Fruit fly (Drosophila melanogaster) whole organism, embryonic: Measurements from ENCODE around the gene CG17145.

Source experiments
- ATbp ChIP-seq: fragments of 200-800 bp; sonication (Bioruptor generic); optimal IDR thresholded peaks from 2 replicates; lab custom pipeline; 2017; ENCODE audit warnings: missing biosample characterization, mild to moderate bottlenecking, missing genetic modification characterization, missing genetic modification reagents
- CG15073 ChIP-seq: fragments of 200-800 bp; sonication (Bioruptor generic); optimal IDR thresholded peaks from 2 replicates; lab custom pipeline; 2016; ENCODE audit warnings: missing biosample characterization, missing genetic modification characterization
- CG4360 ChIP-seq: fragments of 200-800 bp; sonication (Bioruptor generic); IDR thresholded peaks from 2 replicates; pipeline ENCODE4 v1.3.6; 2022; ENCODE audit warnings: missing biosample characterization, missing genetic modification characterization
- D ChIP-seq, 2 experiments: fragments of 200-800 bp in 1 of 2; fragments of >200 bp in 1 of 2; sonication (Bioruptor generic) in 1 of 2; optimal IDR thresholded peaks; 2 replicates in 1 of 2; 3 replicates in 1 of 2; lab custom pipeline; 2017; ENCODE audit warnings: mild to moderate bottlenecking in 1 of 2, missing biosample characterization in 1 of 2, missing genetic modification characterization in 1 of 2, missing genetic modification reagents in 1 of 2
- E2f2 ChIP-seq: fragments of 200-800 bp; sonication (Bioruptor generic); IDR thresholded peaks from 2 replicates; pipeline ENCODE4 v1.3.6; 2022; ENCODE audit warnings: missing biosample characterization, missing genetic modification characterization
- Kr ChIP-seq: fragments of 200-800 bp; sonication (Bioruptor generic); optimal IDR thresholded peaks from 2 replicates; lab custom pipeline; 2017; ENCODE audit warnings: missing biosample characterization, mild to moderate bottlenecking, missing genetic modification characterization
- Sry-β ChIP-seq: fragments of 200-800 bp; sonication (Bioruptor generic); optimal IDR thresholded peaks from 2 replicates; lab custom pipeline; 2018; ENCODE audit warnings: missing biosample characterization, mild to moderate bottlenecking, missing genetic modification characterization, moderate library complexity
- chn ChIP-seq: fragments of 200-800 bp; sonication (Bioruptor generic); optimal IDR thresholded peaks from 2 replicates; lab custom pipeline; 2016; ENCODE audit warnings: missing biosample characterization, missing genetic modification characterization
- kah ChIP-seq: fragments of 200-800 bp; sonication (Bioruptor generic); optimal IDR thresholded peaks from 2 replicates; lab custom pipeline; 2018; ENCODE audit warnings: missing biosample characterization, mild to moderate bottlenecking, missing genetic modification characterization
- zfh1 ChIP-seq: fragments of 200-800 bp; sonication (Bioruptor generic); IDR thresholded peaks from 3 replicates; pipeline ENCODE4 v1.3.6; 2022; ENCODE audit warnings: missing biosample characterization, missing genetic modification characterization

- TF ChIP-seq ATbp (GFP tag; lab: Kevin White, UChicago) (no peak), CG4360 (no peak), zfh1 (no peak), Sry-β (no peak), chn (GFP tag; lab: Kevin White, UChicago) (no peak), CG15073 (GFP tag; lab: Kevin White, UChicago) (no peak), Kr (GFP tag; lab: Kevin White, UChicago) (no peak), D (optimal IDR thresholded peaks at IDR 0.05; lab: Kevin White, UChicago) (no peak), D (GFP tag; optimal IDR thresholded peaks at IDR 0.05; lab: Kevin White, UChicago) (no peak), E2f2 (GFP tag; lab: Robert Waterston, UW) (no peak), kah (no peak)
Measured at dm6 chr3L:20185886-20186285, 35.7 kb upstream of the CG17145 start.
